Worm (Caenorhabditis elegans) whole organism, L4 larva: ENCODE data around the gene exp-2.
A peak's percentile ranks its signal among the peaks of the same experiment; 100 is the strongest.

ENCODE experiments used
- D1046.2 ChIP-seq: fragments of 200-800 bp; sonication (Bioruptor generic); IDR thresholded peaks from 2 replicates; pipeline ENCODE4 v1.3.6; 2022; ENCODE audit warnings: missing genetic modification characterization, missing compliant biosample characterization
- F10B5.3 ChIP-seq: sonication (generic microtip); optimal IDR thresholded peaks from 2 replicates; lab custom pipeline; 2016; ENCODE audit warnings: mild to moderate bottlenecking, missing genetic modification characterization, missing compliant biosample characterization
- T26A8.4 ChIP-seq: fragments of 200-800 bp; sonication (Bioruptor generic); IDR thresholded peaks from 2 replicates; pipeline ENCODE4 v1.3.6; 2022; ENCODE audit warnings: missing genetic modification characterization, missing compliant biosample characterization
- Y105C5A.15 ChIP-seq: fragments of 200-800 bp; sonication (Bioruptor generic); IDR thresholded peaks from 2 replicates; pipeline ENCODE4 v1.3.6; 2022; ENCODE audit warnings: missing genetic modification characterization, missing compliant biosample characterization
- Y5F2A.4 ChIP-seq: fragments of 200-800 bp; sonication (Bioruptor generic); optimal IDR thresholded peaks from 2 replicates; lab custom pipeline; 2018; ENCODE audit warnings: mild to moderate bottlenecking, missing genetic modification characterization, missing compliant biosample characterization
- aha-1 ChIP-seq: fragments of 150-350 bp; peaks from one replicate; lab custom pipeline; 2014; ENCODE audit warnings: missing biosample characterization, missing genetic modification characterization
- arid-1 ChIP-seq: fragments of 200-800 bp; sonication (Bioruptor generic); conservative IDR thresholded peaks from 2 replicates; pipeline ENCODE4 v1.3.6; 2022; ENCODE audit warnings: missing genetic modification reagents, missing genetic modification characterization, missing compliant biosample characterization
- ceh-28 ChIP-seq: fragments of 150-350 bp; optimal IDR thresholded peaks from 2 replicates; lab custom pipeline; 2014; ENCODE audit warnings: missing biosample characterization, missing genetic modification reagents, missing genetic modification characterization
- ceh-82 ChIP-seq: sonication (generic microtip); optimal IDR thresholded peaks from 2 replicates; lab custom pipeline; 2017; ENCODE audit warnings: missing biosample characterization, missing genetic modification characterization
- cey-2 ChIP-seq: sonication (generic microtip); optimal IDR thresholded peaks from 3 replicates; lab custom pipeline; 2017; ENCODE audit warnings: missing genetic modification characterization, mild to moderate bottlenecking, missing compliant biosample characterization, antibody characterized with exemption, borderline replicate concordance; ENCODE audit not compliant: insufficient read depth
- daf-12 ChIP-seq: fragments of 150-350 bp; optimal IDR thresholded peaks from 2 replicates; lab custom pipeline; 2014; ENCODE audit warnings: missing biosample characterization, missing genetic modification reagents, missing genetic modification characterization
- dmd-9 ChIP-seq: fragments of 200-800 bp; sonication (Bioruptor generic); IDR thresholded peaks from 2 replicates; pipeline ENCODE4 v1.3.6; 2022; ENCODE audit warnings: missing genetic modification reagents, missing genetic modification characterization, missing compliant biosample characterization
- duxl-1 ChIP-seq: sonication (generic microtip); optimal IDR thresholded peaks from 2 replicates; lab custom pipeline; 2016; ENCODE audit warnings: mild to moderate bottlenecking, missing genetic modification characterization, moderate library complexity, missing compliant biosample characterization; ENCODE audit not compliant: poor library complexity
- egl-27 ChIP-seq: sonication (generic microtip); optimal IDR thresholded peaks from 3 replicates; lab custom pipeline; 2017; ENCODE audit warnings: missing biosample characterization, missing genetic modification reagents, missing genetic modification characterization
- fkh-10 ChIP-seq: fragments of 150-350 bp; optimal IDR thresholded peaks from 2 replicates; lab custom pipeline; 2014; ENCODE audit warnings: missing biosample characterization, missing genetic modification reagents, missing genetic modification characterization
- fos-1 ChIP-seq: fragments of 150-350 bp; optimal IDR thresholded peaks from 2 replicates; lab custom pipeline; 2014; ENCODE audit warnings: missing biosample characterization, missing genetic modification characterization
- hlh-11 ChIP-seq: fragments of 200-800 bp; sonication (Bioruptor generic); optimal IDR thresholded peaks from 2 replicates; lab custom pipeline; 2018; ENCODE audit warnings: mild to moderate bottlenecking, missing genetic modification characterization, missing compliant biosample characterization
- hmg-1.1 ChIP-seq: fragments of 200-800 bp; sonication (Bioruptor generic); IDR thresholded peaks from 2 replicates; pipeline ENCODE4 v1.3.6; 2022; ENCODE audit warnings: missing genetic modification reagents, missing genetic modification characterization, missing compliant biosample characterization
- lim-7 ChIP-seq: fragments of 200-800 bp; sonication (Bioruptor generic); IDR thresholded peaks from 2 replicates; pipeline ENCODE4 v1.3.6; 2022; ENCODE audit warnings: missing genetic modification characterization, missing compliant biosample characterization
- lin-13 ChIP-seq: fragments of 150-350 bp; optimal IDR thresholded peaks from 2 replicates; lab custom pipeline; 2014; ENCODE audit warnings: missing biosample characterization, missing genetic modification reagents, missing genetic modification characterization
- lin-15B ChIP-seq: fragments of 150-350 bp; sonication (generic microtip); optimal IDR thresholded peaks from 3 replicates; lab custom pipeline; 2014; ENCODE audit warnings: missing biosample characterization, missing genetic modification characterization
- lsy-2 ChIP-seq, 2 experiments: fragments of 150-350 bp in 1 of 2; sonication (generic microtip) in 1 of 2; optimal IDR thresholded peaks; 2 replicates each; lab custom pipeline; 2014 to 2017; ENCODE audit warnings: missing biosample characterization in 2 of 2, missing genetic modification characterization in 2 of 2
- madf-5 ChIP-seq, 2 experiments: fragments of 200-800 bp; sonication (Bioruptor generic); IDR thresholded peaks; 2 replicates each; pipeline ENCODE4 v1.3.6; 2022; ENCODE audit warnings: missing compliant biosample characterization in 2 of 2, missing genetic modification characterization in 2 of 2
- mdt-29 ChIP-seq: fragments of 200-800 bp; sonication (Bioruptor generic); IDR thresholded peaks from 2 replicates; pipeline ENCODE4 v1.3.6; 2022; ENCODE audit warnings: missing genetic modification reagents, missing genetic modification characterization, missing compliant biosample characterization
- mes-2 ChIP-seq: sonication (generic microtip); optimal IDR thresholded peaks from 2 replicates; lab custom pipeline; 2016; ENCODE audit warnings: missing genotype, mild to moderate bottlenecking, missing genetic modification characterization, missing compliant biosample characterization; ENCODE audit not compliant: poor library complexity, severe bottlenecking
- mxl-2 ChIP-seq: fragments of 200-800 bp; sonication (Bioruptor generic); conservative IDR thresholded peaks from 2 replicates; pipeline ENCODE4 v1.3.6; 2022; ENCODE audit warnings: missing genetic modification reagents, missing genetic modification characterization, missing compliant biosample characterization
- nhr-237 ChIP-seq: sonication (generic microtip); optimal IDR thresholded peaks from 2 replicates; lab custom pipeline; 2017; ENCODE audit warnings: missing biosample characterization, missing genetic modification characterization
- nhr-25 ChIP-seq: sonication (generic microtip); optimal IDR thresholded peaks from 2 replicates; lab custom pipeline; 2017; ENCODE audit warnings: missing genetic modification characterization, mild to moderate bottlenecking, missing compliant biosample characterization, antibody characterized with exemption, moderate library complexity, borderline replicate concordance; ENCODE audit not compliant: insufficient read depth
- nhr-41 ChIP-seq: fragments of 200-800 bp; sonication (Bioruptor generic); IDR thresholded peaks from 2 replicates; pipeline ENCODE4 v1.3.6; 2022; ENCODE audit warnings: missing genetic modification reagents, missing genetic modification characterization, missing compliant biosample characterization
- nhr-42 ChIP-seq: fragments of 200-800 bp; sonication (Bioruptor generic); IDR thresholded peaks from 2 replicates; pipeline ENCODE4 v1.3.6; 2022; ENCODE audit warnings: missing genetic modification characterization, missing compliant biosample characterization
- nhr-6 ChIP-seq: fragments of 150-350 bp; optimal IDR thresholded peaks from 2 replicates; lab custom pipeline; 2014; ENCODE audit warnings: missing biosample characterization, missing genetic modification characterization
- nhr-77 ChIP-seq: fragments of 150-350 bp; optimal IDR thresholded peaks from 2 replicates; lab custom pipeline; 2014; ENCODE audit warnings: missing biosample characterization, missing genetic modification characterization
- pha-4 ChIP-seq, 2 experiments: fragments of 150-350 bp in 1 of 2; fragments of 200-800 bp in 1 of 2; sonication (Bioruptor generic) in 1 of 2; IDR thresholded peaks in 1 of 2; optimal IDR thresholded peaks in 1 of 2; 2 replicates each; pipeline versions ENCODE4 v1.3.6 to Lab custom; 2014 to 2022; ENCODE audit warnings: missing genetic modification characterization in 2 of 2, missing genetic modification reagents in 2 of 2, missing biosample characterization in 1 of 2, missing compliant biosample characterization in 1 of 2
- php-3 ChIP-seq: fragments of 200-800 bp; sonication (Bioruptor generic); IDR thresholded peaks from 2 replicates; pipeline ENCODE4 v1.3.6; 2022; ENCODE audit warnings: missing genetic modification reagents, missing genetic modification characterization, missing compliant biosample characterization
- rbr-2 ChIP-seq: sonication (generic microtip); optimal IDR thresholded peaks from 2 replicates; lab custom pipeline; 2016; ENCODE audit warnings: missing genotype, missing genetic modification characterization, missing compliant biosample characterization
- saeg-2 ChIP-seq: fragments of 200-800 bp; sonication (Bioruptor generic); IDR thresholded peaks from 2 replicates; pipeline ENCODE4 v1.3.6; 2022; ENCODE audit warnings: missing genetic modification reagents, missing genetic modification characterization, missing compliant biosample characterization
- skn-1 ChIP-seq: fragments of 150-350 bp; optimal IDR thresholded peaks from 2 replicates; lab custom pipeline; 2014; ENCODE audit warnings: missing biosample characterization, missing genetic modification characterization
- snpc-4 ChIP-seq: fragments of 150-350 bp; optimal IDR thresholded peaks from 2 replicates; lab custom pipeline; 2014; ENCODE audit warnings: missing biosample characterization, missing genetic modification characterization
- spr-3 ChIP-seq: fragments of 200-800 bp; sonication (Bioruptor generic); optimal IDR thresholded peaks from 2 replicates; lab custom pipeline; 2018; ENCODE audit warnings: mild to moderate bottlenecking, missing genetic modification characterization, missing compliant biosample characterization
- unc-39 ChIP-seq: sonication (generic microtip); optimal IDR thresholded peaks from 2 replicates; lab custom pipeline; 2017; ENCODE audit warnings: missing biosample characterization, missing genetic modification characterization
- unc-62 ChIP-seq, 3 experiments: fragments of 150-350 bp in 1 of 3; sonication (generic microtip); optimal IDR thresholded peaks in 2 of 3; peaks in 1 of 3; 1 replicate in 1 of 3; 2 replicates in 2 of 3; lab custom pipeline; 2014 to 2017; ENCODE audit warnings: missing biosample characterization in 3 of 3, missing genetic modification characterization in 3 of 3, missing genetic modification reagents in 3 of 3, missing genotype in 1 of 3
- zfp-2 ChIP-seq: sonication (generic microtip); optimal IDR thresholded peaks from 2 replicates; lab custom pipeline; 2016; ENCODE audit warnings: mild to moderate bottlenecking, missing genetic modification characterization, missing compliant biosample characterization
- zfp-3 ChIP-seq: fragments of 200-800 bp; sonication (Bioruptor generic); conservative IDR thresholded peaks from 2 replicates; pipeline ENCODE4 v1.3.6; 2022; ENCODE audit warnings: missing genetic modification reagents, missing genetic modification characterization, missing compliant biosample characterization
- zip-11 ChIP-seq: fragments of 200-800 bp; sonication (Bioruptor generic); IDR thresholded peaks from 2 replicates; pipeline ENCODE4 v1.3.6; 2022; ENCODE audit warnings: missing genetic modification characterization, missing compliant biosample characterization
- ztf-7 ChIP-seq: fragments of 150-350 bp; optimal IDR thresholded peaks from 2 replicates; lab custom pipeline; 2014; ENCODE audit warnings: missing biosample characterization, missing genetic modification characterization

Gene exp-2

ce11 chrV:6098755-6099155, 32.4 kb upstream of the exp-2 start (continued):
- TF ChIP-seq snpc-4 (tag; lab: Kevin White, UChicago): no peak
- no peak for TF ChIP-seq Y5F2A.4 (GFP tag; lab: Kevin White, UChicago)
- TF ChIP-seq arid-1 (GFP tag; lab: Robert Waterston, UW): no peak
- TF ChIP-seq aha-1 (tag; lab: Kevin White, UChicago): peak; percentile 77
- no peak for TF ChIP-seq nhr-77 (tag; lab: Kevin White, UChicago)
- peak; percentile 52; the same call in 1 of the 2 replicates for TF ChIP-seq T26A8.4
- TF ChIP-seq nhr-42 (GFP tag; lab: Robert Waterston, UW): no peak
- no peak for TF ChIP-seq cey-2 (tag; lab: Kevin White, UChicago)
- TF ChIP-seq php-3: no peak
- TF ChIP-seq fos-1 (tag; lab: Kevin White, UChicago): peak; percentile 3
- TF ChIP-seq madf-5 (GFP tag; IDR thresholded peaks at IDR 0.05; lab: Robert Waterston, UW): no peak
- no peak for TF ChIP-seq ceh-28 (tag; lab: Kevin White, UChicago)
- peak in 1 of 2 experiments; percentile 84 for TF ChIP-seq unc-62 (GFP tag; optimal IDR thresholded peaks at IDR 0.05 in 1 of 2; lab: Kevin White, UChicago)
- TF ChIP-seq unc-62 (tag; optimal IDR thresholded peaks at IDR 0.05; lab: Kevin White, UChicago): no peak
- no peak for TF ChIP-seq nhr-41 (GFP tag; lab: Robert Waterston, UW)
- no peak for TF ChIP-seq ceh-82 (tag; lab: Kevin White, UChicago)
- no peak for TF ChIP-seq nhr-6
- peak; percentile 24 for TF ChIP-seq lin-13 (GFP tag; lab: Kevin White, UChicago)
- TF ChIP-seq unc-39 (tag; lab: Kevin White, UChicago): no peak
- peak; percentile 44 for TF ChIP-seq duxl-1
- peak; percentile 23 for TF ChIP-seq F10B5.3 (tag; lab: Kevin White, UChicago)
- TF ChIP-seq mdt-29 (GFP tag; lab: Robert Waterston, UW): no peak
- TF ChIP-seq lim-7: no peak
- no peak for TF ChIP-seq fkh-10 (GFP tag; lab: Kevin White, UChicago)
- TF ChIP-seq mes-2 (tag; lab: Kevin White, UChicago): no peak
- TF ChIP-seq Y105C5A.15 (GFP tag; lab: Robert Waterston, UW): no peak

- no peak for TF ChIP-seq spr-3
- no peak for TF ChIP-seq D1046.2
- TF ChIP-seq ceh-28 (tag; lab: Kevin White, UChicago): no peak
- peak; percentile 77 for TF ChIP-seq aha-1 (tag; lab: Kevin White, UChicago)
- TF ChIP-seq duxl-1: no peak
- TF ChIP-seq skn-1: no peak
Measured at ce11 chrV:6099634-6100033, 31.6 kb upstream of the exp-2 start.

- TF ChIP-seq F10B5.3 (tag; lab: Kevin White, UChicago): peak; percentile 85
- no peak for TF ChIP-seq nhr-237
- TF ChIP-seq nhr-25: peak; percentile 81
- TF ChIP-seq madf-5 (GFP tag; IDR thresholded peaks at IDR 0.05; lab: Robert Waterston, UW): no peak
- peak; percentile 95 for TF ChIP-seq nhr-6
- peak; percentile 77 for TF ChIP-seq spr-3
- TF ChIP-seq egl-27 (tag; lab: Kevin White, UChicago): no peak
- TF ChIP-seq lsy-2 (tag; optimal IDR thresholded peaks at IDR 0.05; lab: Kevin White, UChicago): peak; percentile 83 to 95
- no peak for TF ChIP-seq daf-12
- peak; percentile 47 for TF ChIP-seq ztf-7 (tag; lab: Kevin White, UChicago)
- peak; percentile 94 for TF ChIP-seq nhr-41 (GFP tag; lab: Robert Waterston, UW)
- no peak for TF ChIP-seq snpc-4 (tag; lab: Kevin White, UChicago)
- TF ChIP-seq zfp-3: peak; percentile 81; the same call in 1 of the 2 replicates
- peak; percentile 82 for TF ChIP-seq mdt-29 (GFP tag; lab: Robert Waterston, UW)
- peak; percentile 78; the same call in 1 of the 2 replicates for TF ChIP-seq pha-4 (GFP tag; IDR thresholded peaks at IDR 0.05; lab: Robert Waterston, UW)
- TF ChIP-seq pha-4 (tag; optimal IDR thresholded peaks at IDR 0.05; lab: Kevin White, UChicago): no peak
- peak; percentile 65 for TF ChIP-seq lin-15B
- TF ChIP-seq saeg-2 (GFP tag; lab: Robert Waterston, UW): peak; percentile 70; the same call in 1 of the 2 replicates
- TF ChIP-seq hlh-11: peak; percentile 98
- no peak for TF ChIP-seq zip-11 (GFP tag; lab: Robert Waterston, UW)
- peak; percentile 86; the same call in 1 of the 2 replicates for TF ChIP-seq D1046.2
- TF ChIP-seq zfp-2 (tag; lab: Kevin White, UChicago): peak; percentile 32
- peak; percentile 93 for TF ChIP-seq rbr-2 (tag; lab: Kevin White, UChicago)
- peak; percentile 93 for TF ChIP-seq hmg-1.1 (GFP tag; lab: Robert Waterston, UW)
- TF ChIP-seq dmd-9: peak; percentile 66; the same call in 1 of the 2 replicates
- peak; percentile 90 for TF ChIP-seq mes-2 (tag; lab: Kevin White, UChicago)
- no peak for TF ChIP-seq mxl-2 (GFP tag; lab: Robert Waterston, UW)
Measured at ce11 chrV:6100492-6101004, 30.7 kb upstream of the exp-2 start, which contains the start of gene crt-1. Gene crt-1 (minus strand): TSS chrV:6100542.
